Fruit fly (Drosophila melanogaster) whole organism, pupa: ENCODE data around the gene SMC3.

Experiments
- CG10348 ChIP-seq: fragments of 200-800 bp; sonication (Bioruptor generic); IDR thresholded peaks from 2 replicates; pipeline ENCODE4 v1.3.6; 2022; ENCODE audit warnings: missing biosample characterization, missing genetic modification characterization
- CG32121 ChIP-seq: fragments of 200-800 bp; sonication (Bioruptor generic); IDR thresholded peaks from 2 replicates; pipeline ENCODE4 v1.3.6; 2022; ENCODE audit warnings: missing biosample characterization, missing genetic modification characterization
- CG4496 ChIP-seq: fragments of 200-800 bp; sonication (Bioruptor generic); IDR thresholded peaks from 3 replicates; pipeline ENCODE4 v1.3.6; 2022; ENCODE audit warnings: missing biosample characterization, missing genetic modification characterization
- D1 ChIP-seq: fragments of 200-800 bp; sonication (Bioruptor generic); optimal IDR thresholded peaks from 2 replicates; lab custom pipeline; 2018; ENCODE audit warnings: missing biosample characterization, mild to moderate bottlenecking, missing genetic modification characterization, moderate library complexity

dm6 chrX:16599770-16600169 is 6.5 kb upstream of the SMC3 start:
- TF ChIP-seq CG10348 (no peak), D1 (tag; lab: Kevin White, UChicago) (no peak), CG32121 (GFP tag; lab: Robert Waterston, UW) (peak; percentile 89), CG4496 (GFP tag; lab: Robert Waterston, UW) (peak; percentile 97)
